Fruit fly (Drosophila melanogaster) whole organism, embryonic: Measurements from ENCODE around the gene Charon.
A peak's percentile ranks its signal among the peaks of the same experiment; 100 is the strongest.

Source experiments
- BtbVII ChIP-seq: fragments of 200-800 bp; sonication (Bioruptor generic); optimal IDR thresholded peaks from 3 replicates; lab custom pipeline; 2017; ENCODE audit warnings: missing biosample characterization, mild to moderate bottlenecking, missing genetic modification characterization
- CG10209 ChIP-seq: fragments of 200-800 bp; sonication (Bioruptor generic); optimal IDR thresholded peaks from 3 replicates; lab custom pipeline; 2017; ENCODE audit warnings: missing biosample characterization, mild to moderate bottlenecking, missing genetic modification characterization, missing genetic modification reagents
- CG10543 ChIP-seq: fragments of 200-800 bp; sonication (Bioruptor generic); optimal IDR thresholded peaks from 3 replicates; lab custom pipeline; 2017; ENCODE audit warnings: missing biosample characterization, mild to moderate bottlenecking, missing genetic modification characterization, moderate library complexity
- CG12071 ChIP-seq: fragments of 200-800 bp; sonication (Bioruptor generic); optimal IDR thresholded peaks from 3 replicates; lab custom pipeline; 2018; ENCODE audit warnings: missing biosample characterization, mild to moderate bottlenecking, missing genetic modification characterization
- CG13123 ChIP-seq: fragments of 200-800 bp; sonication (Bioruptor generic); optimal IDR thresholded peaks from 2 replicates; lab custom pipeline; 2016; ENCODE audit warnings: missing biosample characterization, missing genetic modification characterization
- CG14050 ChIP-seq: fragments of 200-800 bp; sonication (Bioruptor generic); IDR thresholded peaks from 3 replicates; pipeline ENCODE4 v1.3.6; 2022; ENCODE audit warnings: missing biosample characterization, missing genetic modification characterization
- CG14710 ChIP-seq: fragments of 200-800 bp; sonication (Bioruptor generic); optimal IDR thresholded peaks from 3 replicates; lab custom pipeline; 2019; ENCODE audit warnings: missing biosample characterization, mild to moderate bottlenecking, missing genetic modification characterization, moderate library complexity
- CG17359 ChIP-seq: fragments of 200-800 bp; sonication (Bioruptor generic); optimal IDR thresholded peaks from 3 replicates; lab custom pipeline; 2018; ENCODE audit warnings: missing biosample characterization, mild to moderate bottlenecking, missing genetic modification characterization, moderate library complexity
- CG2120 ChIP-seq: fragments of 200-800 bp; sonication (Bioruptor generic); optimal IDR thresholded peaks from 3 replicates; lab custom pipeline; 2016; ENCODE audit warnings: missing biosample characterization, missing genetic modification characterization
- CG4617 ChIP-seq: fragments of 200-800 bp; sonication (Bioruptor generic); optimal IDR thresholded peaks from 3 replicates; lab custom pipeline; 2016; ENCODE audit warnings: missing biosample characterization, missing genetic modification characterization, borderline replicate concordance
- CG5180 ChIP-seq: fragments of 200-800 bp; sonication (Bioruptor generic); optimal IDR thresholded peaks from 3 replicates; lab custom pipeline; 2017; ENCODE audit warnings: missing biosample characterization, missing genetic modification characterization, mild to moderate bottlenecking, moderate library complexity, missing genetic modification reagents
- CG7786 ChIP-seq: fragments of 200-800 bp; sonication (Bioruptor generic); optimal IDR thresholded peaks from 2 replicates; lab custom pipeline; 2016; ENCODE audit warnings: missing biosample characterization, missing genetic modification characterization
- CG8924 ChIP-seq: fragments of 200-800 bp; optimal IDR thresholded peaks from 3 replicates; lab custom pipeline; 2019; ENCODE audit warnings: missing biosample characterization, mild to moderate bottlenecking, missing genetic modification characterization, moderate library complexity
- CG9727 ChIP-seq: fragments of 200-800 bp; sonication (Bioruptor generic); optimal IDR thresholded peaks from 3 replicates; lab custom pipeline; 2017; ENCODE audit warnings: missing biosample characterization, mild to moderate bottlenecking, missing genetic modification characterization
- CG9797 ChIP-seq: fragments of 200-800 bp; sonication (Bioruptor generic); optimal IDR thresholded peaks from 3 replicates; lab custom pipeline; 2018; ENCODE audit warnings: missing biosample characterization, mild to moderate bottlenecking, missing genetic modification characterization
- CrebB ChIP-seq: fragments of 200-800 bp; sonication (Bioruptor generic); optimal IDR thresholded peaks from 3 replicates; lab custom pipeline; 2018; ENCODE audit warnings: missing biosample characterization, mild to moderate bottlenecking, missing genetic modification characterization
- D19A ChIP-seq: fragments of 200-800 bp; optimal IDR thresholded peaks from 3 replicates; lab custom pipeline; 2019; ENCODE audit warnings: missing biosample characterization, mild to moderate bottlenecking, missing genetic modification characterization, moderate library complexity
- HLH4C ChIP-seq: fragments of 200-800 bp; sonication (Bioruptor generic); IDR thresholded peaks from 3 replicates; pipeline ENCODE4 v1.3.6; 2022; ENCODE audit warnings: missing biosample characterization, missing genetic modification characterization; ENCODE audit not compliant: partially characterized antibody
- Hr3 ChIP-seq: fragments of 200-800 bp; sonication (Bioruptor generic); optimal IDR thresholded peaks from 3 replicates; lab custom pipeline; 2016; ENCODE audit warnings: missing biosample characterization, missing genetic modification characterization
- Hsf ChIP-seq: fragments of 200-800 bp; sonication (Bioruptor generic); optimal IDR thresholded peaks from 3 replicates; lab custom pipeline; 2016; ENCODE audit warnings: missing biosample characterization, missing genetic modification characterization
- MESR4 ChIP-seq: fragments of 200-800 bp; sonication (Bioruptor generic); optimal IDR thresholded peaks from 2 replicates; lab custom pipeline; 2018; ENCODE audit warnings: missing biosample characterization, mild to moderate bottlenecking, missing genetic modification characterization, moderate library complexity
- Max ChIP-seq: fragments of 200-800 bp; sonication (Bioruptor generic); optimal IDR thresholded peaks from 2 replicates; lab custom pipeline; 2016; ENCODE audit warnings: missing biosample characterization, mild to moderate bottlenecking, missing genetic modification characterization
- Mes4 ChIP-seq: fragments of 200-800 bp; sonication (Bioruptor generic); optimal IDR thresholded peaks from 2 replicates; lab custom pipeline; 2016; ENCODE audit warnings: missing biosample characterization, missing genetic modification characterization
- Myb ChIP-seq: fragments of 200-800 bp; sonication (Bioruptor generic); optimal IDR thresholded peaks from 2 replicates; lab custom pipeline; 2016; ENCODE audit warnings: missing biosample characterization, missing genetic modification characterization
- Sox100B ChIP-seq: fragments of 200-800 bp; sonication (Bioruptor generic); optimal IDR thresholded peaks from 3 replicates; lab custom pipeline; 2018; ENCODE audit warnings: missing biosample characterization, mild to moderate bottlenecking, missing genetic modification characterization
- Sox102F ChIP-seq: fragments of 200-800 bp; sonication (Bioruptor generic); optimal IDR thresholded peaks from 2 replicates; lab custom pipeline; 2018; ENCODE audit warnings: missing biosample characterization, mild to moderate bottlenecking, missing genetic modification characterization, moderate library complexity
- Trl ChIP-seq, 3 experiments: fragments of >200 bp in 2 of 3; fragments of 200-800 bp in 1 of 3; sonication (Bioruptor generic) in 1 of 3; optimal IDR thresholded peaks; 2 replicates in 1 of 3; 3 replicates in 2 of 3; lab custom pipeline; 2016 to 2017; ENCODE audit warnings: missing biosample characterization in 1 of 3, missing genetic modification characterization in 1 of 3
- al ChIP-seq: fragments of 200-800 bp; sonication (Bioruptor generic); IDR thresholded peaks from 2 replicates; pipeline ENCODE4 v1.3.6; 2022; ENCODE audit warnings: missing biosample characterization, missing genetic modification characterization
- eve ChIP-seq, 2 experiments: fragments of >200 bp; optimal IDR thresholded peaks; 2 replicates each; lab custom pipeline; 2017; ENCODE audit warnings: missing biosample characterization in 2 of 2, missing genetic modification characterization in 2 of 2
- exex ChIP-seq: fragments of 200-800 bp; sonication (Bioruptor generic); optimal IDR thresholded peaks from 4 replicates; lab custom pipeline; 2018; ENCODE audit warnings: missing biosample characterization, mild to moderate bottlenecking, missing genetic modification characterization, moderate library complexity
- fd3F ChIP-seq: fragments of 200-800 bp; sonication (Bioruptor generic); optimal IDR thresholded peaks from 2 replicates; lab custom pipeline; 2018; ENCODE audit warnings: missing biosample characterization, mild to moderate bottlenecking, missing genetic modification characterization, moderate library complexity
- ftz-f1 ChIP-seq: fragments of 200-800 bp; sonication (Bioruptor generic); optimal IDR thresholded peaks from 2 replicates; lab custom pipeline; 2016; ENCODE audit warnings: missing biosample characterization, missing genetic modification characterization
- gsb-n ChIP-seq: fragments of 200-800 bp; sonication (Bioruptor generic); optimal IDR thresholded peaks from 3 replicates; lab custom pipeline; 2018; ENCODE audit warnings: missing biosample characterization, mild to moderate bottlenecking, missing genetic modification characterization
- her ChIP-seq: fragments of 200-800 bp; sonication (Bioruptor generic); optimal IDR thresholded peaks from 2 replicates; lab custom pipeline; 2016; ENCODE audit warnings: missing biosample characterization, missing genetic modification characterization
- maf-S ChIP-seq: fragments of 200-800 bp; sonication (Bioruptor generic); optimal IDR thresholded peaks from 2 replicates; lab custom pipeline; 2016; ENCODE audit warnings: missing biosample characterization, missing genetic modification characterization
- mld ChIP-seq: fragments of 200-800 bp; sonication (Bioruptor generic); IDR thresholded peaks from 3 replicates; pipeline ENCODE4 v1.3.6; 2022; ENCODE audit warnings: missing biosample characterization, missing genetic modification characterization; ENCODE audit not compliant: partially characterized antibody
- oc ChIP-seq: fragments of 200-800 bp; sonication (Bioruptor generic); optimal IDR thresholded peaks from 2 replicates; lab custom pipeline; 2018; ENCODE audit warnings: missing biosample characterization, mild to moderate bottlenecking, missing genetic modification characterization, moderate library complexity
- p53 ChIP-seq: fragments of 200-800 bp; sonication (Bioruptor generic); optimal IDR thresholded peaks from 2 replicates; lab custom pipeline; 2016; ENCODE audit warnings: missing biosample characterization, missing genetic modification characterization
- peb ChIP-seq: fragments of 200-800 bp; sonication (Bioruptor generic); IDR thresholded peaks from 2 replicates; pipeline ENCODE4 v1.3.6; 2022; ENCODE audit warnings: missing biosample characterization, missing genetic modification characterization
- pita ChIP-seq: fragments of 200-800 bp; sonication (Bioruptor generic); optimal IDR thresholded peaks from 2 replicates; lab custom pipeline; 2017; ENCODE audit warnings: missing biosample characterization, mild to moderate bottlenecking, missing genetic modification characterization
- prd ChIP-seq, 3 experiments: fragments of >200 bp in 2 of 3; fragments of 200-800 bp in 1 of 3; sonication (Bioruptor generic) in 1 of 3; optimal IDR thresholded peaks in 2 of 3; IDR thresholded peaks in 1 of 3; 2 replicates in 2 of 3; 3 replicates in 1 of 3; pipeline versions ENCODE4 v1.3.6 to Lab custom; 2017 to 2022; ENCODE audit warnings: missing biosample characterization in 1 of 3, missing genetic modification characterization in 1 of 3
- scrt ChIP-seq: fragments of 200-800 bp; sonication (Bioruptor generic); optimal IDR thresholded peaks from 2 replicates; lab custom pipeline; 2018; ENCODE audit warnings: missing biosample characterization, mild to moderate bottlenecking, missing genetic modification characterization, moderate library complexity
- slou ChIP-seq: fragments of 200-800 bp; sonication (Bioruptor generic); optimal IDR thresholded peaks from 3 replicates; lab custom pipeline; 2016; ENCODE audit warnings: missing biosample characterization, missing genetic modification characterization
- slp2 ChIP-seq: fragments of 200-800 bp; sonication (Bioruptor generic); optimal IDR thresholded peaks from 2 replicates; lab custom pipeline; 2016; ENCODE audit warnings: missing biosample characterization, missing genetic modification characterization
- so ChIP-seq: fragments of 200-800 bp; sonication (Bioruptor generic); IDR thresholded peaks from 3 replicates; pipeline ENCODE4 v1.3.6; 2022; ENCODE audit warnings: missing biosample characterization, missing genetic modification characterization
- sug ChIP-seq: fragments of 200-800 bp; optimal IDR thresholded peaks from 2 replicates; lab custom pipeline; 2019; ENCODE audit warnings: missing biosample characterization, mild to moderate bottlenecking, missing genetic modification characterization, moderate library complexity
- vnd ChIP-seq: fragments of 200-800 bp; sonication (Bioruptor generic); IDR thresholded peaks from 3 replicates; pipeline ENCODE4 v1.3.6; 2022; ENCODE audit warnings: missing biosample characterization, missing genetic modification characterization; ENCODE audit not compliant: partially characterized antibody

Gene Charon

dm6 chr2L:1123078-1123818 lies 49.4 kb downstream of the Charon start (continued):
- TF ChIP-seq CG8924 (tag; lab: Kevin White, UChicago): peak; percentile 48
- no peak for TF ChIP-seq sug (tag; lab: Kevin White, UChicago)
- TF ChIP-seq fd3F (GFP tag; lab: Kevin White, UChicago): no peak
- TF ChIP-seq Trl (optimal IDR thresholded peaks at IDR 0.05; lab: Kevin White, UChicago): no peak
- no peak for TF ChIP-seq Trl (GFP tag; optimal IDR thresholded peaks at IDR 0.05; lab: Kevin White, UChicago)
- TF ChIP-seq CG4617: no peak
- peak; percentile 74 for TF ChIP-seq CG9727 (GFP tag; lab: Kevin White, UChicago)
- no peak for TF ChIP-seq eve (GFP tag; optimal IDR thresholded peaks at IDR 0.05; lab: Kevin White, UChicago)
- no peak for TF ChIP-seq pita (GFP tag; lab: Kevin White, UChicago)
- no peak for TF ChIP-seq vnd (GFP tag; lab: Robert Waterston, UW)
- no peak for TF ChIP-seq MESR4 (GFP tag; lab: Kevin White, UChicago)
- TF ChIP-seq Sox100B: peak; percentile 57
- TF ChIP-seq CG10209: peak; percentile 55
- peak; percentile 72 for TF ChIP-seq CG14710
- peak; percentile 18 for TF ChIP-seq CG13123 (GFP tag; lab: Kevin White, UChicago)
- TF ChIP-seq slp2: no peak
- no peak for TF ChIP-seq scrt (GFP tag; lab: Kevin White, UChicago)
- no peak for TF ChIP-seq Myb
- peak; percentile 46 for TF ChIP-seq oc (tag; lab: Kevin White, UChicago)
- peak; percentile 70 for TF ChIP-seq Sox102F (GFP tag; lab: Kevin White, UChicago)
- TF ChIP-seq slou (GFP tag; lab: Kevin White, UChicago): no peak
- TF ChIP-seq CrebB (tag; lab: Kevin White, UChicago): no peak
- no peak for TF ChIP-seq Hsf (GFP tag; lab: Kevin White, UChicago)
- peak; percentile 30; the same call in 1 of the 2 replicates for TF ChIP-seq peb (GFP tag; lab: Robert Waterston, UW)
- peak; percentile 47 for TF ChIP-seq Max (GFP tag; lab: Kevin White, UChicago)
- TF ChIP-seq BtbVII (GFP tag; lab: Kevin White, UChicago): peak; percentile 33
- TF ChIP-seq Hr3 (GFP tag; lab: Kevin White, UChicago): no peak
- peak; percentile 82 for TF ChIP-seq gsb-n
- no peak for TF ChIP-seq CG12071
- peak; percentile 14 for TF ChIP-seq exex (tag; lab: Kevin White, UChicago)
- TF ChIP-seq so (GFP tag; lab: Robert Waterston, UW): no peak
- TF ChIP-seq her (GFP tag; lab: Kevin White, UChicago): no peak
- no peak for TF ChIP-seq CG9797 (GFP tag; lab: Kevin White, UChicago)
- no peak for TF ChIP-seq HLH4C (GFP tag; lab: Robert Waterston, UW)
- TF ChIP-seq Mes4: no peak
- TF ChIP-seq CG14050 (GFP tag; lab: Robert Waterston, UW): no peak
- no peak for TF ChIP-seq prd (optimal IDR thresholded peaks at IDR 0.05; lab: Kevin White, UChicago)
- no peak for TF ChIP-seq prd (GFP tag; IDR thresholded peaks at IDR 0.05; lab: Robert Waterston, UW)
- TF ChIP-seq p53 (GFP tag; lab: Kevin White, UChicago): no peak
- TF ChIP-seq D19A (tag; lab: Kevin White, UChicago): peak; percentile 61
- no peak for TF ChIP-seq CG2120
- no peak for TF ChIP-seq al
- TF ChIP-seq mld (GFP tag; lab: Robert Waterston, UW): no peak
- TF ChIP-seq CG10543 (GFP tag; lab: Kevin White, UChicago): peak; percentile 46
- peak; percentile 74 for TF ChIP-seq CG17359
- no peak for TF ChIP-seq ftz-f1
- TF ChIP-seq CG5180 (GFP tag; lab: Kevin White, UChicago): peak; percentile 5
- no peak for TF ChIP-seq maf-S
- TF ChIP-seq CG7786 (GFP tag; lab: Kevin White, UChicago): no peak
